Fruit fly (Drosophila melanogaster) Kc167 (cell line): ENCODE data around the gene CG31121.

Experiments used
- Sin3A ChIP-seq: fragments of >200 bp; optimal IDR thresholded peaks from 2 replicates; lab custom pipeline; 2018; ENCODE audit warnings: missing external identifiers
- insv ChIP-seq: fragments of >200 bp; optimal IDR thresholded peaks from 3 replicates; lab custom pipeline; 2018; ENCODE audit warnings: missing external identifiers
- psq ChIP-seq: fragments of >200 bp; optimal IDR thresholded peaks from 2 replicates; lab custom pipeline; 2017; ENCODE audit warnings: missing external identifiers
- ttk ChIP-seq: sonication (Bioruptor generic); optimal IDR thresholded peaks from 2 replicates; lab custom pipeline; 2017; ENCODE audit warnings: missing external identifiers

DNA sequence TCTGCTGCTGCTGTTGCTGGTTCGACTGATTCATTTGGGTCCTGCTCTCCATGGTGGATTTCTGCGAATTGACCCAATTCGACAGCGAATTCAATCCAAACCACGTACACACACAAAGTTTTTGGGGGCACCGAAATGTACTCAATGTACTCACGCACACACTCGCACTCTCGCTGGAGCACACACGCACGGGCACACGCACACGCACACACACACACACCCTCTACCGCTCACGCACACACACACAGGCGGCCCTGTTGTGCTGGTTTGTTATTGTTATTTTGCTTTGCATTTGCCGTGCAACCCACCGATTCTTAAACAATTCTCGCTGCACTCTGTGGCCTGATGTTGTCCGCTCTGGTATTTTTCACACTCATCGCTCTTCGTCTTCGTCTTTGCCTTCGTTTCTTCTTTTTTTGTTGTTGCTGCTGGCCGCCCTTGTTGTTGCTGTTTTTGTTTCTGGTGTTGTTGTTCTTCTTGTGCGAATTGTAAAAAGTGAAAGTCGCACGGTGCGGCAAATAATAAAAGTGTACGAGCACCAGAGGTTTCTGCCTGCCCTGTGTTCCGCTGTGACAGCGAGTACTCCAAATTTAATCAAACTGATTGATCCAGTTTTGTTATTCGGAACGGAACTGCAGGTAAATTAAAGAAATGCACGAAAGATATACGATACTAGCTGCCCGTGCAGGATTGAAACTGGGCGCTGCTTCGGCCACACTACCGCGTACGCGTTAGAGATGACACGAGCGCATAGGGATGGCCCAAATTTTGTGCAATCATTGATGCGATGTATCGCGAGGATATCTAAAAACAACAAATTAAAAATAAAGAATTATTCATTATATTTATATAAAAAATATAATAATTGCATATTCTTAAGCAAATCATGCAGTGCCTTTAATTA, 18.2 kb downstream of the CG31121 start, which contains the start of gene CG3744:
- no peak for TF ChIP-seq Sin3A
- no peak for TF ChIP-seq ttk (lab: Kevin White, UChicago)
- TF ChIP-seq insv (lab: Kevin White, UChicago), result no peak
- no peak for TF ChIP-seq psq (lab: Kevin White, UChicago)
